Worm (Caenorhabditis elegans): ENCODE results near the gene enu-3.5.

Gene enu-3.5

DNA sequence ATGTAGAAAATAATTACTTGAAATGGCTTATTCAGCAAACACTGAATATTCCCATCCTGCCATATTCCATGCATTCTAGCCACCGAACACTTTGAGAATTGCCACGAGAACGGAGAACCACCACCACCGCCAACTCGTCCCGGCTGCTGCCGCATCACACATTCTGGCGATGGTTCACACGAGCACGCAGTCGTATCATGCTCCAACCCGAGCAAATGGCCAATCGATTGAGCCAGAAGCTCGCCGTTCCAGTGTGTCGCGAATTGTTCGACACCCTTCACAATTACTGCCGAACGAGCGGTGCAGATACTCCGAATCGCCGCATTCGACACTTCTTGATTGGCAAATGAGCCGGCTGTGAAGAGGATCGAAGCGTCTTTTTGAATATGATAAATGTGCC, 7.2 kb downstream of the enu-3.5 start:
- TF ChIP-seq set-16 (GFP tag; IDR thresholded peaks at IDR 0.05) (peak; percentile 19; the same call in 1 of the 2 replicates), madf-5 (GFP tag; IDR thresholded peaks at IDR 0.05) (no peak)

DNA sequence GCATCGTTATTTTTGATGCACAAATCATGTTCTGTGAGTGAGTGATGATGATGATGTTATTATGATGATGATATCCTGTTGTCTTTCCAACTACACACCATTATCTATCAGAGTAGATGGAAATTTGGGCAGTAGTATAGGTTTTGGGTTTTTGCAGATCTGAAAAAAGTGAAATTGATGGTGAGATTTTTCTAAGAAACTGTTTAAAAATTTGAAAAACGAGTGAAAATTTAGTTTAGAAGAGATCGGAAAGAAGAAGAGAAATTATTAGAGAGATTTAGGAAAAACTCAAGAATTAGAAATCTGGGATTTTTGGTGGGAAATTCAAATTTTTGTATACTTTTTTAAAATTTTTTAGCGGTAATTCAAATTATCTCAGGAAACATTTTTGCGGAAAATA, 13.6 kb downstream of the enu-3.5 start, which contains the start of the genes Y37D8A.29 and unc-71:
Y37D8A.29 (minus strand) TSS at position 101 of the 400 bp plus-strand sequence.
unc-71 (minus strand) TSS at position 159 of the 400 bp plus-strand sequence.
- peak in 1 of 2 experiments; percentile 20 for TF ChIP-seq unc-62 (GFP tag; optimal IDR thresholded peaks at IDR 0.05 in 1 of 2)
- TF ChIP-seq unc-62 (tag; optimal IDR thresholded peaks at IDR 0.05), result no peak
- no peak for TF ChIP-seq mes-2 (tag; optimal IDR thresholded peaks at IDR 0.05; ENCODE audit: poor library complexity, severe bottlenecking)

DNA sequence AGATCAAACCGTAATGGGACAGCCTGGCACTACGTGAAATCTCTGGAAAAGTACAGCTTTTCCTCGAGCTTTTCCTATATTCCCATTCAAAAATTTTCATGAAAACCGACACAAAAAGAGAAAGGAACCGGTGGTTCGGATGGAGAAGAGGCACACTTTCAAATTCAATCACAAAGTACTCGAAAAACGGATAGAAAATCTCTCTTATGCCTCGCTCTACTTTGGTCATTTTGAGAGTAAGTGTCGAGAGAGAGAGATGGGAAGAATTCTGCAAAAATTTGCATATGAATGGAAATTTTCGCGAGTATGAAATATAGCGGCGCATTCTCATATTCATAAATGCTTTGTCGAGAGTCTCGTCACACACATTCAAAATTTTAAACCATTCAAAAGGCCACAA, 14.8 kb downstream of the enu-3.5 start:
- TF ChIP-seq ceh-32 (tag; optimal IDR thresholded peaks at IDR 0.05; ENCODE audit: poor library complexity) (no peak), nhr-48 (tag; optimal IDR thresholded peaks at IDR 0.05) (no peak), zfp-3 (GFP tag; conservative IDR thresholded peaks at IDR 0.05) (no peak), F44E2.7 (GFP tag; IDR thresholded peaks at IDR 0.05) (no peak), fkh-10 (GFP tag; optimal IDR thresholded peaks at IDR 0.05) (peak; percentile 46), ZK337.2 (GFP tag; IDR thresholded peaks at IDR 0.05) (no peak), pqm-1 (tag; optimal IDR thresholded peaks at IDR 0.05) (no peak)

DNA sequence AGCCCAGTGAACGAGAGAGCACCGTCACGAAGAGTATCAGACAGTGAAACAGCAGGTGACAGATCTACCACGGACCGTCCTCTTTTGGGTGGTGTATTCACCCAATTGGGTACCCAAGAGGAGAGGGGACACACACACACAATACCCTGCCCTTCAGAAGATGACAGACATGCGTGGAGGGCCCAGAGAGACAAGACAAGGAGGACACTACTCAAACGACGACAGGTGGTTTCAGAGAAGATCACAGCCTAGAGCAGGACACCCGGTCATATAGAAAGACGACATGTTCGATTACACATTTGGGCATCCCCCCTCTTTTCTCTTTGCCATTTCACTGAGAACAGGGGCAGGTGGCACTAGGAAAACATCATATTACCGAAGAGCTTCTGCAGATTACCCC, 16.2 kb downstream of the enu-3.5 start:
- TF ChIP-seq daf-19 (GFP tag; conservative IDR thresholded peaks at IDR 0.05) (no peak), unc-62 (GFP tag; optimal IDR thresholded peaks at IDR 0.05 in 1 of 2) (peak in 1 of 2 experiments; percentile 50), unc-62 (tag; optimal IDR thresholded peaks at IDR 0.05) (no peak), hlh-11 (tag; optimal IDR thresholded peaks at IDR 0.05) (no peak), saeg-2 (GFP tag; IDR thresholded peaks at IDR 0.05) (no peak), egl-27 (tag; optimal IDR thresholded peaks at IDR 0.05) (no peak), ceh-44 (GFP tag; IDR thresholded peaks at IDR 0.05) (no peak)

DNA sequence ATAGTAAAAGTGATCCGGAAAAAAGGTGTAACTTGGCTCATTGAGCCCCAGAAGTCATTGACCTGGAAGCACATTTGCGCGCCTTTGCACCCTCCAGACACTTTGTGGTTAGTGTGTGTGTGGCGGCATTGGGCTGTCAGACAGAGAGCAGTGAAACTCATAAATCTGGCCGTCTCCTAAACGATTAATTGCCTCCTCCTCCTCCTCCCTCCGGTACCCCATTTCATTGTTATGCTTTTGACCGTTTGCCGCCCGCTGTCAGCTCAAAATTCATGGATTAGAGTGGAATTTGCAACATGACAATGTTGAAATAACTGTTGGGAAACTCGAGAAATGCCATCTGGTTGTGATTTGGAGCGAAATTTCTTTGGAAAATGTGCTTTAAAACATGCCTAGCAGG, 26.1 kb downstream of the enu-3.5 start:
- peak in 1 of 2 experiments; percentile 69 for TF ChIP-seq unc-62 (GFP tag; optimal IDR thresholded peaks at IDR 0.05 in 1 of 2)
- TF ChIP-seq unc-62 (tag; optimal IDR thresholded peaks at IDR 0.05), result no peak
- TF ChIP-seq gei-8 (GFP tag; optimal IDR thresholded peaks at IDR 0.05), result no peak

DNA sequence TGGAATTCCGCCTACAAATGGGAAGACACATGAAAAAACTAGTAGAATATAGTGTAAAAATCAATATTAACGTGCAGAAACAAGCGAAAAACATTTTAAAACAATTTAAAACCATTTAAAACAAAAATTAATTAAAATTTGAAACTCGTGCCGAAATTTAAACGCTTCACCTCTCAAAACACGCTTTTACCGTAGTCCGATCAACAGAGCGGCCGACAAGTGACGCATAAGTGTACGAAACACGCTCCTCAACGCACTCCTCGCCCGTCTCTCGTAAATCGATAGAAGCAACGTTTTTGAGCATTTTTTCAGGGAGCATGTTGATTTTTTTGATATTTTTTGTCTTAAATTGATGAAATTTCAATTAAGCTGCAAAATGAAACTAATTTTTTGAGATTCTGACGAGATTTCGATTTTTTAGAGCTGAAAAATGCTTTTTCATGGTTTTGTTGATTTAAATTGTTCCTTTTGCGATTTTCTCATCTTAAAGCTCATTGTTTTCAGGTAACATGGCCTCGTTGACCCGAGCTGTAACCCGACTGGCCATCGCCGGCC, 27.1 kb downstream of the enu-3.5 start, which contains the start of gene cox-5A:
cox-5A (plus strand) TSS at position 505 of the 555 bp plus-strand sequence.
- peak; percentile 98 for TF ChIP-seq arid-1 (GFP tag; conservative IDR thresholded peaks at IDR 0.05)
- TF ChIP-seq aha-1 (tag), result peak; percentile 100
- TF ChIP-seq Y105C5A.15 (GFP tag; IDR thresholded peaks at IDR 0.05), result peak; percentile 95
- TF ChIP-seq mdt-29 (GFP tag; IDR thresholded peaks at IDR 0.05), result peak; percentile 96
- no peak for TF ChIP-seq egl-27 (tag; optimal IDR thresholded peaks at IDR 0.05)
- TF ChIP-seq unc-62 (GFP tag; optimal IDR thresholded peaks at IDR 0.05 in 1 of 2), result peak in 1 of 2 experiments; percentile 100
- no peak for TF ChIP-seq unc-62 (tag; optimal IDR thresholded peaks at IDR 0.05)
- peak; percentile 85 to 96 for TF ChIP-seq hif-1 (tag; optimal IDR thresholded peaks at IDR 0.05)
- peak; percentile 68 for TF ChIP-seq gei-8 (GFP tag; optimal IDR thresholded peaks at IDR 0.05)
- TF ChIP-seq nhr-25 (tag; optimal IDR thresholded peaks at IDR 0.05; ENCODE audit: borderline replicate concordance, insufficient read depth), result peak; percentile 96
- peak; percentile 97 for TF ChIP-seq vab-7 (GFP tag; IDR thresholded peaks at IDR 0.05)
- TF ChIP-seq unc-130 (GFP tag; optimal IDR thresholded peaks at IDR 0.05), result peak; percentile 95
- peak; percentile 92 for TF ChIP-seq F49E8.2 (tag; optimal IDR thresholded peaks at IDR 0.05; ENCODE audit: borderline replicate concordance)
- peak; percentile 99 for TF ChIP-seq pha-4 (GFP tag; IDR thresholded peaks at IDR 0.05)
- peak; percentile 99 for TF ChIP-seq pha-4 (tag; optimal IDR thresholded peaks at IDR 0.05)
- TF ChIP-seq nhr-76 (tag; optimal IDR thresholded peaks at IDR 0.05), result peak; percentile 81
- peak; percentile 100 for TF ChIP-seq hmg-1.1 (GFP tag; IDR thresholded peaks at IDR 0.05)
- TF ChIP-seq nhr-6 (tag; optimal IDR thresholded peaks at IDR 0.05), result peak; percentile 99
- no peak for TF ChIP-seq daf-8 (GFP tag; IDR thresholded peaks at IDR 0.05)
- TF ChIP-seq snpc-1.2 (GFP tag; IDR thresholded peaks at IDR 0.05), result peak; percentile 88
- TF ChIP-seq Y5F2A.4 (GFP tag; optimal IDR thresholded peaks at IDR 0.05), result peak; percentile 92
- TF ChIP-seq madf-5 (GFP tag; IDR thresholded peaks at IDR 0.05), result peak; percentile 72 to 74; a peak in 2 of 4 replicates
- TF ChIP-seq zag-1 (tag; optimal IDR thresholded peaks at IDR 0.05), result peak; percentile 80
- TF ChIP-seq lin-38 (GFP tag; IDR thresholded peaks at IDR 0.05), result peak; percentile 96
- peak; percentile 96 for TF ChIP-seq lin-1 (GFP tag; IDR thresholded peaks at IDR 0.05)
- TF ChIP-seq ztf-7 (tag; optimal IDR thresholded peaks at IDR 0.05), result peak; percentile 95
- TF ChIP-seq spr-3 (GFP tag; optimal IDR thresholded peaks at IDR 0.05), result peak; percentile 99

All from whole organism, L4 larva.